Worm (Caenorhabditis elegans) whole organism, L1 larva: ENCODE measurements around the gene sec-61.A.

Source experiments
- C16A3.4 ChIP-seq: fragments of 150-350 bp; optimal IDR thresholded peaks from 2 replicates; lab custom pipeline; 2014; ENCODE audit warnings: missing biosample characterization, missing genetic modification characterization
- C34B4.2 ChIP-seq: sonication (generic microtip); optimal IDR thresholded peaks from 2 replicates; lab custom pipeline; 2017; ENCODE audit warnings: mild to moderate bottlenecking, missing genetic modification characterization, missing compliant biosample characterization
- F16B12.6 ChIP-seq: fragments of 150-350 bp; optimal IDR thresholded peaks from 2 replicates; lab custom pipeline; 2014; ENCODE audit warnings: missing biosample characterization, missing genetic modification characterization
- Y116A8C.19 ChIP-seq: sonication (generic microtip); optimal IDR thresholded peaks from 2 replicates; lab custom pipeline; 2016; ENCODE audit warnings: missing compliant biosample characterization, missing genetic modification characterization, borderline replicate concordance
- aha-1 ChIP-seq: fragments of 150-350 bp; optimal IDR thresholded peaks from 2 replicates; lab custom pipeline; 2014; ENCODE audit warnings: missing biosample characterization, missing genetic modification characterization
- alr-1 ChIP-seq: fragments of 200-800 bp; sonication (Bioruptor generic); optimal IDR thresholded peaks from 2 replicates; lab custom pipeline; 2018; ENCODE audit warnings: borderline replicate concordance, mild to moderate bottlenecking, missing genetic modification characterization, missing compliant biosample characterization
- aly-2 ChIP-seq: fragments of 150-350 bp; optimal IDR thresholded peaks from 2 replicates; lab custom pipeline; 2014; ENCODE audit warnings: missing biosample characterization, missing genetic modification characterization
- ama-1 ChIP-seq: fragments of 150-350 bp; optimal IDR thresholded peaks from 2 replicates; lab custom pipeline; 2014
- blmp-1 ChIP-seq: fragments of 150-350 bp; optimal IDR thresholded peaks from 2 replicates; lab custom pipeline; 2014; ENCODE audit warnings: missing biosample characterization, missing genetic modification characterization
- ceh-82 ChIP-seq, 3 experiments: fragments of 150-350 bp in 1 of 3; sonication (generic microtip) in 2 of 3; optimal IDR thresholded peaks; 2 replicates each; lab custom pipeline; 2014 to 2017; ENCODE audit warnings: missing biosample characterization in 3 of 3, missing genetic modification characterization in 3 of 3
- ceh-90 ChIP-seq: sonication (generic microtip); optimal IDR thresholded peaks from 2 replicates; lab custom pipeline; 2016; ENCODE audit warnings: missing genetic modification characterization, missing compliant biosample characterization
- ces-1 ChIP-seq: fragments of 150-350 bp; optimal IDR thresholded peaks from 2 replicates; lab custom pipeline; 2014; ENCODE audit warnings: missing biosample characterization, missing genetic modification reagents, missing genetic modification characterization
- dsc-1 ChIP-seq: sonication (generic microtip); optimal IDR thresholded peaks from 2 replicates; lab custom pipeline; 2016; ENCODE audit warnings: mild to moderate bottlenecking, missing genetic modification characterization, missing compliant biosample characterization
- efl-1 ChIP-seq, 4 experiments: fragments of 150-350 bp; optimal IDR thresholded peaks in 3 of 4; peaks in 1 of 4; 1 replicate in 1 of 4; 2 replicates in 3 of 4; lab custom pipeline; 2014; ENCODE audit warnings: missing biosample characterization in 2 of 4, missing genetic modification characterization in 2 of 4, missing genetic modification reagents in 2 of 4
- efl-3 ChIP-seq: fragments of 200-800 bp; sonication (Bioruptor generic); optimal IDR thresholded peaks from 2 replicates; lab custom pipeline; 2018; ENCODE audit warnings: mild to moderate bottlenecking, missing genetic modification characterization, missing compliant biosample characterization
- elt-2 ChIP-seq: sonication (generic microtip); optimal IDR thresholded peaks from 2 replicates; lab custom pipeline; 2016; ENCODE audit warnings: missing genetic modification characterization, mild to moderate bottlenecking, inconsistent platforms, missing compliant biosample characterization, missing genetic modification reagents
- fkh-8 ChIP-seq: sonication (generic microtip); optimal IDR thresholded peaks from 2 replicates; lab custom pipeline; 2016; ENCODE audit warnings: mild to moderate bottlenecking, missing genetic modification characterization, missing compliant biosample characterization
- fos-1 ChIP-seq: fragments of 150-350 bp; optimal IDR thresholded peaks from 2 replicates; lab custom pipeline; 2014; ENCODE audit warnings: missing biosample characterization, missing genetic modification characterization
- grh-1 ChIP-seq: fragments of 200-800 bp; sonication (Bioruptor generic); IDR thresholded peaks from 2 replicates; pipeline ENCODE4 v1.3.6; 2022; ENCODE audit warnings: missing genetic modification reagents, missing genetic modification characterization, missing compliant biosample characterization
- hlh-17 ChIP-seq: fragments of 200-800 bp; sonication (Bioruptor generic); optimal IDR thresholded peaks from 2 replicates; lab custom pipeline; 2018; ENCODE audit warnings: missing genetic modification characterization, mild to moderate bottlenecking, missing compliant biosample characterization, moderate library complexity, borderline replicate concordance
- hlh-4 ChIP-seq: sonication (generic microtip); optimal IDR thresholded peaks from 2 replicates; lab custom pipeline; 2016; ENCODE audit warnings: mild to moderate bottlenecking, missing genetic modification characterization, missing compliant biosample characterization
- hpl-2 ChIP-seq: fragments of 150-350 bp; optimal IDR thresholded peaks from 2 replicates; lab custom pipeline; 2014; ENCODE audit warnings: missing biosample characterization, missing genetic modification reagents, missing genetic modification characterization
- irx-1 ChIP-seq: sonication (generic microtip); optimal IDR thresholded peaks from 2 replicates; lab custom pipeline; 2016; ENCODE audit warnings: missing genetic modification characterization, missing compliant biosample characterization
- isw-1 ChIP-seq: fragments of 200-800 bp; sonication (Bioruptor generic); IDR thresholded peaks from 2 replicates; pipeline ENCODE4 v1.3.6; 2022; ENCODE audit warnings: missing genetic modification characterization, missing compliant biosample characterization
- lin-14 ChIP-seq: fragments of 200-800 bp; sonication (Bioruptor generic); optimal IDR thresholded peaks from 2 replicates; lab custom pipeline; 2018; ENCODE audit warnings: mild to moderate bottlenecking, missing genetic modification characterization, moderate library complexity, missing compliant biosample characterization
- lin-35 ChIP-seq, 2 experiments: fragments of 150-350 bp; optimal IDR thresholded peaks; 2 replicates each; lab custom pipeline; 2014; ENCODE audit warnings: missing biosample characterization in 2 of 2, missing genetic modification characterization in 2 of 2, missing genetic modification reagents in 2 of 2
- lir-3 ChIP-seq: sonication (generic microtip); optimal IDR thresholded peaks from 2 replicates; lab custom pipeline; 2016; ENCODE audit warnings: mild to moderate bottlenecking, missing genetic modification characterization, moderate library complexity, missing compliant biosample characterization; ENCODE audit not compliant: poor library complexity
- lsy-2 ChIP-seq, 2 experiments: fragments of 150-350 bp; optimal IDR thresholded peaks; 2 replicates each; lab custom pipeline; 2014; ENCODE audit warnings: missing biosample characterization in 2 of 2, missing genetic modification characterization in 2 of 2
- mab-9 ChIP-seq: fragments of 200-800 bp; sonication (Bioruptor generic); IDR thresholded peaks from 2 replicates; pipeline ENCODE4 v1.3.6; 2022; ENCODE audit warnings: missing genetic modification reagents, missing genetic modification characterization, missing compliant biosample characterization
- mdl-1 ChIP-seq, 2 experiments: fragments of 150-350 bp; optimal IDR thresholded peaks; 2 replicates each; lab custom pipeline; 2014 to 2017; ENCODE audit warnings: missing biosample characterization in 2 of 2, missing genetic modification characterization in 2 of 2, inconsistent platforms in 1 of 2
- mef-2 ChIP-seq: fragments of 150-350 bp; optimal IDR thresholded peaks from 2 replicates; lab custom pipeline; 2014; ENCODE audit warnings: missing biosample characterization, missing genetic modification characterization
- mep-1 ChIP-seq: fragments of 150-350 bp; optimal IDR thresholded peaks from 2 replicates; lab custom pipeline; 2014; ENCODE audit warnings: missing biosample characterization, missing genetic modification characterization
- nhr-20 ChIP-seq: sonication (generic microtip); optimal IDR thresholded peaks from 2 replicates; lab custom pipeline; 2016; ENCODE audit warnings: mild to moderate bottlenecking, missing genetic modification characterization, missing compliant biosample characterization
- nhr-28 ChIP-seq: fragments of 150-350 bp; optimal IDR thresholded peaks from 2 replicates; lab custom pipeline; 2014; ENCODE audit warnings: missing biosample characterization, missing genetic modification characterization
- nhr-47 ChIP-seq: sonication (generic microtip); optimal IDR thresholded peaks from 2 replicates; lab custom pipeline; 2016; ENCODE audit warnings: mild to moderate bottlenecking, missing genetic modification characterization, moderate library complexity, missing compliant biosample characterization
- nhr-71 ChIP-seq: sonication (generic microtip); optimal IDR thresholded peaks from 2 replicates; lab custom pipeline; 2016; ENCODE audit warnings: mild to moderate bottlenecking, missing genetic modification characterization, moderate library complexity, missing compliant biosample characterization
- nhr-77 ChIP-seq: fragments of 150-350 bp; optimal IDR thresholded peaks from 2 replicates; lab custom pipeline; 2014; ENCODE audit warnings: missing biosample characterization, missing genetic modification characterization
- nhr-90 ChIP-seq: sonication (generic microtip); optimal IDR thresholded peaks from 2 replicates; lab custom pipeline; 2016; ENCODE audit warnings: mild to moderate bottlenecking, missing genetic modification characterization, missing compliant biosample characterization; ENCODE audit not compliant: poor library complexity
- pax-3 ChIP-seq: fragments of 200-800 bp; sonication (Bioruptor generic); optimal IDR thresholded peaks from 2 replicates; lab custom pipeline; 2018; ENCODE audit warnings: mild to moderate bottlenecking, missing genetic modification characterization, moderate library complexity, missing compliant biosample characterization
- skn-1 ChIP-seq: fragments of 150-350 bp; optimal IDR thresholded peaks from 2 replicates; lab custom pipeline; 2014; ENCODE audit warnings: missing biosample characterization, missing genetic modification characterization
- snpc-4 ChIP-seq: fragments of 150-350 bp; optimal IDR thresholded peaks from 2 replicates; lab custom pipeline; 2014; ENCODE audit warnings: missing biosample characterization, missing genetic modification characterization
- snu-23 ChIP-seq: sonication (generic microtip); optimal IDR thresholded peaks from 2 replicates; lab custom pipeline; 2016; ENCODE audit warnings: missing genetic modification characterization, missing compliant biosample characterization
- sox-4 ChIP-seq: sonication (generic microtip); optimal IDR thresholded peaks from 2 replicates; lab custom pipeline; 2016; ENCODE audit warnings: missing genetic modification characterization, missing compliant biosample characterization
- swsn-7 ChIP-seq: sonication (generic microtip); optimal IDR thresholded peaks from 2 replicates; lab custom pipeline; 2016; ENCODE audit warnings: missing genetic modification characterization, missing compliant biosample characterization
- tbx-2 ChIP-seq: sonication (generic microtip); optimal IDR thresholded peaks from 2 replicates; lab custom pipeline; 2016; ENCODE audit warnings: missing genetic modification characterization, missing compliant biosample characterization
- tlp-1 ChIP-seq: fragments of 150-350 bp; optimal IDR thresholded peaks from 2 replicates; lab custom pipeline; 2014; ENCODE audit warnings: missing biosample characterization, missing genetic modification characterization
- unc-30 ChIP-seq: sonication (generic microtip); optimal IDR thresholded peaks from 2 replicates; lab custom pipeline; 2017; ENCODE audit warnings: missing biosample characterization, missing genetic modification characterization
- unc-98 ChIP-seq: fragments of 200-800 bp; sonication (Bioruptor generic); IDR thresholded peaks from 2 replicates; pipeline ENCODE4 v1.3.6; 2022; ENCODE audit warnings: missing genetic modification characterization, missing compliant biosample characterization
- xbp-1 ChIP-seq: sonication (generic microtip); optimal IDR thresholded peaks from 2 replicates; lab custom pipeline; 2016; ENCODE audit warnings: missing genetic modification characterization, missing compliant biosample characterization
- ztf-11 ChIP-seq, 2 experiments: sonication (generic microtip); optimal IDR thresholded peaks; 2 replicates each; lab custom pipeline; 2016 to 2017; ENCODE audit warnings: missing genetic modification characterization in 2 of 2, missing biosample characterization in 1 of 2, missing compliant biosample characterization in 1 of 2
- ztf-4 ChIP-seq: fragments of 150-350 bp; optimal IDR thresholded peaks from 2 replicates; lab custom pipeline; 2014; ENCODE audit warnings: missing biosample characterization, missing genetic modification characterization

sec-61.A gene

DNA sequence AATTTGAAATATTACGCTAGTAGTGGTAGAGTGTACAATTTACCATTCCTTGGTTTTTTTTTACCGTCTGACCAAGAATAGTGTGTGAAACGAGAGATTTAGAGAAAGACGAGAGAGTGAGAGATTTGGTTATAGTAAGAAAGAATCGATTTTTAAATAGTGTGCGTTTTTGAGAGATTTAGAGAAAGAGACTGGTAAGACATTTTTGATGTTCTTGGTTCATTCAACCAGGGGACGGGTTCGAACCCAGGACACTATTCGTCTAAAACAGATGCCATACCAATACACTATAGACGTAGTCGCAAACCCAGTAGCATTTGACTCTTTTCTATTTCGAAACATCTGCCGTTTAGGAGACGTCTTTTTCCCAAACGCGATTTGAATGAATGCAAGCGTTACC, 13.0 kb upstream of the sec-61.A start (continued):
- peak; percentile 93 for TF ChIP-seq nhr-90
- TF ChIP-seq nhr-77 (tag; lab: Kevin White, UChicago) = peak; percentile 55
- TF ChIP-seq C16A3.4 (tag; lab: Kevin White, UChicago) = peak; percentile 75
- TF ChIP-seq hpl-2 (GFP tag; lab: Kevin White, UChicago) = peak; percentile 51
- TF ChIP-seq hlh-4 (tag; lab: Kevin White, UChicago) = peak; percentile 1
- no peak for TF ChIP-seq unc-98 (GFP tag; lab: Robert Waterston, UW)
- no peak for TF ChIP-seq sox-4
- peak; percentile 64 for TF ChIP-seq lir-3
- peak; percentile 43 for TF ChIP-seq skn-1 (tag; lab: Kevin White, UChicago)
- TF ChIP-seq hlh-17 (GFP tag; lab: Kevin White, UChicago) = no peak
- TF ChIP-seq ceh-90 (tag; lab: Kevin White, UChicago) = peak; percentile 32
- peak; percentile 70 for TF ChIP-seq ztf-4 (tag; lab: Kevin White, UChicago)
- TF ChIP-seq tbx-2 = peak; percentile 82
- TF ChIP-seq mep-1 = peak; percentile 85
- TF ChIP-seq aha-1 = no peak
- TF ChIP-seq mdl-1 (tag; optimal IDR thresholded peaks at IDR 0.05; lab: Kevin White, UChicago) = peak in 1 of 2 experiments; percentile 40
- peak; percentile 92 for TF ChIP-seq swsn-7 (tag; lab: Kevin White, UChicago)
- TF ChIP-seq ceh-82 (tag; optimal IDR thresholded peaks at IDR 0.05; lab: Kevin White, UChicago) = peak; percentile 38 to 68 (median 56)
- no peak for TF ChIP-seq tlp-1
- TF ChIP-seq ama-1 (lab: Kevin White, UChicago) = no peak
- TF ChIP-seq unc-30 (tag; lab: Kevin White, UChicago) = no peak
- peak; percentile 78 for TF ChIP-seq mab-9 (GFP tag; lab: Robert Waterston, UW)
- no peak for TF ChIP-seq C34B4.2 (tag; lab: Kevin White, UChicago)
- TF ChIP-seq pax-3 (tag; lab: Kevin White, UChicago) = no peak
- TF ChIP-seq efl-3 (GFP tag; lab: Kevin White, UChicago) = no peak
- TF ChIP-seq elt-2 (tag; lab: Kevin White, UChicago) = peak; percentile 40
- TF ChIP-seq mef-2 (tag; lab: Kevin White, UChicago) = no peak
- TF ChIP-seq Y116A8C.19 (tag; lab: Kevin White, UChicago) = no peak
- peak; percentile 73 to 78 for TF ChIP-seq efl-1 (optimal IDR thresholded peaks at IDR 0.05; lab: Kevin White, UChicago)
- TF ChIP-seq efl-1 (GFP tag; optimal IDR thresholded peaks at IDR 0.05 in 1 of 2; lab: Kevin White, UChicago) = peak; percentile 39 to 93
- TF ChIP-seq ztf-11 (tag; optimal IDR thresholded peaks at IDR 0.05; lab: Kevin White, UChicago) = peak in 1 of 2 experiments; percentile 85
- TF ChIP-seq nhr-71 = peak; percentile 93
- TF ChIP-seq lin-35 (GFP tag; optimal IDR thresholded peaks at IDR 0.05; lab: Kevin White, UChicago) = peak; percentile 54 to 83
- TF ChIP-seq lin-14 (GFP tag; lab: Kevin White, UChicago) = peak; percentile 92
- TF ChIP-seq snu-23 (GFP tag; lab: Kevin White, UChicago) = peak; percentile 96
- no peak for TF ChIP-seq grh-1 (GFP tag; lab: Robert Waterston, UW)
- peak; percentile 32; the same call in 1 of the 2 replicates for TF ChIP-seq isw-1 (GFP tag; lab: Robert Waterston, UW)
- no peak for TF ChIP-seq ces-1 (GFP tag; lab: Kevin White, UChicago)
- TF ChIP-seq dsc-1 (tag; lab: Kevin White, UChicago) = peak; percentile 93
- peak; percentile 44 for TF ChIP-seq blmp-1 (tag; lab: Kevin White, UChicago)
- TF ChIP-seq xbp-1 (tag; lab: Kevin White, UChicago) = peak; percentile 75
- peak; percentile 72 to 87 for TF ChIP-seq lsy-2 (tag; optimal IDR thresholded peaks at IDR 0.05; lab: Kevin White, UChicago)
- no peak for TF ChIP-seq F16B12.6 (tag; lab: Kevin White, UChicago)
- peak; percentile 93 for TF ChIP-seq nhr-47 (tag; lab: Kevin White, UChicago)
- TF ChIP-seq fos-1 (tag; lab: Kevin White, UChicago) = peak; percentile 64
- no peak for TF ChIP-seq alr-1
- TF ChIP-seq nhr-28 (tag; lab: Kevin White, UChicago) = no peak
- peak; percentile 49 for TF ChIP-seq fkh-8 (tag; lab: Kevin White, UChicago)
- TF ChIP-seq nhr-20 (tag; lab: Kevin White, UChicago) = peak; percentile 88
- TF ChIP-seq snpc-4 (tag; lab: Kevin White, UChicago) = peak; percentile 55
- peak; percentile 81 for TF ChIP-seq aly-2 (tag; lab: Kevin White, UChicago)
- TF ChIP-seq irx-1 = peak; percentile 84
